Worm (Caenorhabditis elegans) whole organism, L1 larva: ENCODE measurements around the gene E01G6.2.

Source experiments
- C04F5.9 ChIP-seq: sonication (generic microtip); optimal IDR thresholded peaks from 2 replicates; lab custom pipeline; 2016; ENCODE audit warnings: missing genetic modification characterization, missing compliant biosample characterization
- C16A3.4 ChIP-seq: fragments of 150-350 bp; optimal IDR thresholded peaks from 2 replicates; lab custom pipeline; 2014; ENCODE audit warnings: missing biosample characterization, missing genetic modification characterization
- F16B12.6 ChIP-seq: fragments of 150-350 bp; optimal IDR thresholded peaks from 2 replicates; lab custom pipeline; 2014; ENCODE audit warnings: missing biosample characterization, missing genetic modification characterization
- alr-1 ChIP-seq: fragments of 200-800 bp; sonication (Bioruptor generic); optimal IDR thresholded peaks from 2 replicates; lab custom pipeline; 2018; ENCODE audit warnings: borderline replicate concordance, mild to moderate bottlenecking, missing genetic modification characterization, missing compliant biosample characterization
- aly-2 ChIP-seq: fragments of 150-350 bp; optimal IDR thresholded peaks from 2 replicates; lab custom pipeline; 2014; ENCODE audit warnings: missing biosample characterization, missing genetic modification characterization
- ama-1 ChIP-seq: fragments of 150-350 bp; optimal IDR thresholded peaks from 2 replicates; lab custom pipeline; 2014
- ceh-88 ChIP-seq: fragments of 200-800 bp; sonication (Bioruptor generic); IDR thresholded peaks from 2 replicates; pipeline ENCODE4 v1.3.6; 2022; ENCODE audit warnings: missing genetic modification characterization, missing compliant biosample characterization
- dpl-1 ChIP-seq, 3 experiments: fragments of 150-350 bp in 2 of 3; sonication (generic microtip) in 1 of 3; optimal IDR thresholded peaks; 2 replicates each; lab custom pipeline; 2014 to 2017; ENCODE audit warnings: missing biosample characterization in 3 of 3, missing genetic modification characterization in 3 of 3, missing genetic modification reagents in 3 of 3
- efl-1 ChIP-seq, 4 experiments: fragments of 150-350 bp; optimal IDR thresholded peaks in 3 of 4; peaks in 1 of 4; 1 replicate in 1 of 4; 2 replicates in 3 of 4; lab custom pipeline; 2014; ENCODE audit warnings: missing biosample characterization in 2 of 4, missing genetic modification characterization in 2 of 4, missing genetic modification reagents in 2 of 4
- elt-2 ChIP-seq: sonication (generic microtip); optimal IDR thresholded peaks from 2 replicates; lab custom pipeline; 2016; ENCODE audit warnings: missing genetic modification characterization, mild to moderate bottlenecking, inconsistent platforms, missing compliant biosample characterization, missing genetic modification reagents
- ets-5 ChIP-seq: fragments of 200-800 bp; sonication (Bioruptor generic); IDR thresholded peaks from 2 replicates; pipeline ENCODE4 v1.3.6; 2022; ENCODE audit warnings: missing genetic modification characterization, missing compliant biosample characterization
- fkh-4 ChIP-seq: sonication (generic microtip); optimal IDR thresholded peaks from 2 replicates; lab custom pipeline; 2016; ENCODE audit warnings: missing compliant biosample characterization, missing genetic modification characterization, borderline replicate concordance
- isw-1 ChIP-seq: fragments of 200-800 bp; sonication (Bioruptor generic); IDR thresholded peaks from 2 replicates; pipeline ENCODE4 v1.3.6; 2022; ENCODE audit warnings: missing genetic modification characterization, missing compliant biosample characterization
- lin-13 ChIP-seq: fragments of 150-350 bp; optimal IDR thresholded peaks from 2 replicates; lab custom pipeline; 2014; ENCODE audit warnings: missing biosample characterization, missing genetic modification reagents, missing genetic modification characterization
- lin-14 ChIP-seq: fragments of 200-800 bp; sonication (Bioruptor generic); optimal IDR thresholded peaks from 2 replicates; lab custom pipeline; 2018; ENCODE audit warnings: mild to moderate bottlenecking, missing genetic modification characterization, moderate library complexity, missing compliant biosample characterization
- lin-35 ChIP-seq, 2 experiments: fragments of 150-350 bp; optimal IDR thresholded peaks; 2 replicates each; lab custom pipeline; 2014; ENCODE audit warnings: missing biosample characterization in 2 of 2, missing genetic modification characterization in 2 of 2, missing genetic modification reagents in 2 of 2
- lir-3 ChIP-seq: sonication (generic microtip); optimal IDR thresholded peaks from 2 replicates; lab custom pipeline; 2016; ENCODE audit warnings: mild to moderate bottlenecking, missing genetic modification characterization, moderate library complexity, missing compliant biosample characterization; ENCODE audit not compliant: poor library complexity
- mdl-1 ChIP-seq, 2 experiments: fragments of 150-350 bp; optimal IDR thresholded peaks; 2 replicates each; lab custom pipeline; 2014 to 2017; ENCODE audit warnings: missing biosample characterization in 2 of 2, missing genetic modification characterization in 2 of 2, inconsistent platforms in 1 of 2
- nhr-47 ChIP-seq: sonication (generic microtip); optimal IDR thresholded peaks from 2 replicates; lab custom pipeline; 2016; ENCODE audit warnings: mild to moderate bottlenecking, missing genetic modification characterization, moderate library complexity, missing compliant biosample characterization
- nhr-84 ChIP-seq: sonication (generic microtip); optimal IDR thresholded peaks from 2 replicates; lab custom pipeline; 2017; ENCODE audit warnings: missing biosample characterization, missing genetic modification characterization
- nhr-85 ChIP-seq: sonication (generic microtip); peaks from one replicate; lab custom pipeline; 2016; ENCODE audit warnings: missing genetic modification characterization, inconsistent platforms, missing compliant biosample characterization
- nhr-90 ChIP-seq: sonication (generic microtip); optimal IDR thresholded peaks from 2 replicates; lab custom pipeline; 2016; ENCODE audit warnings: mild to moderate bottlenecking, missing genetic modification characterization, missing compliant biosample characterization; ENCODE audit not compliant: poor library complexity
- pax-3 ChIP-seq: fragments of 200-800 bp; sonication (Bioruptor generic); optimal IDR thresholded peaks from 2 replicates; lab custom pipeline; 2018; ENCODE audit warnings: mild to moderate bottlenecking, missing genetic modification characterization, moderate library complexity, missing compliant biosample characterization
- pqm-1 ChIP-seq: sonication (generic microtip); optimal IDR thresholded peaks from 3 replicates; lab custom pipeline; 2017; ENCODE audit warnings: missing biosample characterization, missing genetic modification characterization
- skn-1 ChIP-seq: fragments of 150-350 bp; optimal IDR thresholded peaks from 2 replicates; lab custom pipeline; 2014; ENCODE audit warnings: missing biosample characterization, missing genetic modification characterization
- snpc-4 ChIP-seq: fragments of 150-350 bp; optimal IDR thresholded peaks from 2 replicates; lab custom pipeline; 2014; ENCODE audit warnings: missing biosample characterization, missing genetic modification characterization
- sox-4 ChIP-seq: sonication (generic microtip); optimal IDR thresholded peaks from 2 replicates; lab custom pipeline; 2016; ENCODE audit warnings: missing genetic modification characterization, missing compliant biosample characterization
- sptf-1 ChIP-seq: fragments of 150-350 bp; optimal IDR thresholded peaks from 2 replicates; lab custom pipeline; 2014; ENCODE audit warnings: missing biosample characterization, missing genetic modification characterization
- sup-37 ChIP-seq: fragments of 200-800 bp; sonication (Bioruptor generic); optimal IDR thresholded peaks from 2 replicates; lab custom pipeline; 2018; ENCODE audit warnings: mild to moderate bottlenecking, missing genetic modification characterization, missing compliant biosample characterization
- tlp-1 ChIP-seq: fragments of 150-350 bp; optimal IDR thresholded peaks from 2 replicates; lab custom pipeline; 2014; ENCODE audit warnings: missing biosample characterization, missing genetic modification characterization
- unc-62 ChIP-seq: fragments of 150-350 bp; optimal IDR thresholded peaks from 2 replicates; lab custom pipeline; 2014; ENCODE audit warnings: missing biosample characterization, missing genetic modification reagents, missing genetic modification characterization
- unc-86 ChIP-seq: sonication (generic microtip); optimal IDR thresholded peaks from 2 replicates; lab custom pipeline; 2016; ENCODE audit warnings: missing genetic modification characterization, missing compliant biosample characterization
- xbp-1 ChIP-seq: sonication (generic microtip); optimal IDR thresholded peaks from 2 replicates; lab custom pipeline; 2016; ENCODE audit warnings: missing genetic modification characterization, missing compliant biosample characterization

E01G6.2 gene

ce11 chrX:12222723-12223122, 33.7 kb upstream of the E01G6.2 start:
- TF ChIP-seq nhr-85 (tag; lab: Kevin White, UChicago): peak; percentile 21
- TF ChIP-seq elt-2 (tag; lab: Kevin White, UChicago): peak; percentile 16
- no peak for TF ChIP-seq pax-3 (tag; lab: Kevin White, UChicago)
- no peak for TF ChIP-seq lir-3 (tag; lab: Kevin White, UChicago)
- TF ChIP-seq skn-1 (tag; lab: Kevin White, UChicago): no peak
- TF ChIP-seq pqm-1 (tag; lab: Kevin White, UChicago): no peak
- TF ChIP-seq fkh-4 (tag; lab: Kevin White, UChicago): no peak
- TF ChIP-seq C04F5.9 (tag; lab: Kevin White, UChicago): no peak
- TF ChIP-seq ceh-88: no peak
- TF ChIP-seq snpc-4 (tag; lab: Kevin White, UChicago): no peak
- TF ChIP-seq alr-1 (tag; lab: Kevin White, UChicago): no peak
- TF ChIP-seq, all 84 proteins: peak for 2

- TF ChIP-seq sox-4 (tag; lab: Kevin White, UChicago): no peak
- TF ChIP-seq elt-2 (tag; lab: Kevin White, UChicago): peak; percentile 23
- no peak for TF ChIP-seq efl-1 (optimal IDR thresholded peaks at IDR 0.05; lab: Kevin White, UChicago)
- TF ChIP-seq efl-1 (GFP tag; optimal IDR thresholded peaks at IDR 0.05 in 1 of 2; lab: Kevin White, UChicago): peak in 1 of 2 experiments; percentile 32
Observed at ce11 chrX:12225970-12226369, 30.5 kb upstream of the E01G6.2 start, which contains the start of gene cest-9.1. TSS of gene cest-9.1 (plus strand) at chrX:12226182.

- no peak for TF ChIP-seq F16B12.6 (tag; lab: Kevin White, UChicago)
- no peak for TF ChIP-seq aly-2 (tag; lab: Kevin White, UChicago)
- no peak for TF ChIP-seq nhr-90 (tag; lab: Kevin White, UChicago)
- TF ChIP-seq tlp-1 (tag; lab: Kevin White, UChicago): no peak
- no peak for TF ChIP-seq ceh-88
- TF ChIP-seq lin-35 (GFP tag; optimal IDR thresholded peaks at IDR 0.05; lab: Kevin White, UChicago): no peak
- TF ChIP-seq dpl-1 (GFP tag; optimal IDR thresholded peaks at IDR 0.05; lab: Kevin White, UChicago): no peak
- TF ChIP-seq ama-1 (lab: Kevin White, UChicago): no peak
- TF ChIP-seq isw-1 (GFP tag; lab: Robert Waterston, UW): no peak
- TF ChIP-seq nhr-84: no peak
- no peak for TF ChIP-seq lin-13
- no peak for TF ChIP-seq nhr-47 (tag; lab: Kevin White, UChicago)
- no peak for TF ChIP-seq skn-1 (tag; lab: Kevin White, UChicago)
- no peak for TF ChIP-seq lin-14 (GFP tag; lab: Kevin White, UChicago)
- TF ChIP-seq sup-37 (GFP tag; lab: Kevin White, UChicago): no peak
- no peak for TF ChIP-seq snpc-4 (tag; lab: Kevin White, UChicago)
- no peak for TF ChIP-seq ets-5 (GFP tag; lab: Robert Waterston, UW)
Observed at ce11 chrX:12227130-12227529, 29.3 kb upstream of the E01G6.2 start.

ce11 chrX:12229651-12230050, 26.8 kb upstream of the E01G6.2 start, which contains the start of gene cest-7:
TSS of gene cest-7 (plus strand) at chrX:12229951.
- no peak for TF ChIP-seq ets-5 (GFP tag; lab: Robert Waterston, UW)
- TF ChIP-seq sptf-1 (tag; lab: Kevin White, UChicago): no peak
- no peak for TF ChIP-seq unc-86 (tag; lab: Kevin White, UChicago)
- no peak for TF ChIP-seq xbp-1 (tag; lab: Kevin White, UChicago)
- no peak for TF ChIP-seq efl-1 (optimal IDR thresholded peaks at IDR 0.05; lab: Kevin White, UChicago)
- no peak for TF ChIP-seq efl-1 (GFP tag; optimal IDR thresholded peaks at IDR 0.05 in 1 of 2; lab: Kevin White, UChicago)
- TF ChIP-seq unc-62 (GFP tag; lab: Kevin White, UChicago): no peak
- no peak for TF ChIP-seq snpc-4 (tag; lab: Kevin White, UChicago)
- TF ChIP-seq lin-35 (GFP tag; optimal IDR thresholded peaks at IDR 0.05; lab: Kevin White, UChicago): no peak
- no peak for TF ChIP-seq C16A3.4
- TF ChIP-seq lir-3 (tag; lab: Kevin White, UChicago): no peak
- no peak for TF ChIP-seq sox-4 (tag; lab: Kevin White, UChicago)
- TF ChIP-seq mdl-1 (tag; optimal IDR thresholded peaks at IDR 0.05; lab: Kevin White, UChicago): no peak
- no peak for TF ChIP-seq alr-1 (tag; lab: Kevin White, UChicago)
